Fruit fly (Drosophila melanogaster) whole organism, pupa: ENCODE measurements around the gene alt.

Experiments
- CG12605 ChIP-seq: fragments of 200-800 bp; sonication (Bioruptor generic); IDR thresholded peaks from 2 replicates; pipeline ENCODE4 v1.3.6; 2022; ENCODE audit warnings: missing biosample characterization, missing genetic modification characterization
- CG13204 ChIP-seq: fragments of 200-800 bp; sonication (Bioruptor generic); optimal IDR thresholded peaks from 2 replicates; lab custom pipeline; 2018; ENCODE audit warnings: missing biosample characterization, mild to moderate bottlenecking, missing genetic modification characterization, moderate library complexity
- CG15710 ChIP-seq: fragments of 200-800 bp; sonication (Bioruptor generic); optimal IDR thresholded peaks from 2 replicates; lab custom pipeline; 2018; ENCODE audit warnings: missing biosample characterization, mild to moderate bottlenecking, missing genetic modification characterization, moderate library complexity
- CG32121 ChIP-seq: fragments of 200-800 bp; sonication (Bioruptor generic); IDR thresholded peaks from 2 replicates; pipeline ENCODE4 v1.3.6; 2022; ENCODE audit warnings: missing biosample characterization, missing genetic modification characterization
- CG8301 ChIP-seq: fragments of 200-800 bp; sonication (Bioruptor generic); optimal IDR thresholded peaks from 2 replicates; lab custom pipeline; 2018; ENCODE audit warnings: missing biosample characterization, mild to moderate bottlenecking, missing genetic modification characterization
- CG9948 ChIP-seq: fragments of 200-800 bp; sonication (Bioruptor generic); optimal IDR thresholded peaks from 2 replicates; lab custom pipeline; 2018; ENCODE audit warnings: missing biosample characterization, mild to moderate bottlenecking, missing genetic modification characterization, moderate library complexity
- Pif1A ChIP-seq: fragments of 200-800 bp; sonication (Bioruptor generic); optimal IDR thresholded peaks from 3 replicates; lab custom pipeline; 2016; ENCODE audit warnings: missing biosample characterization, missing genetic modification characterization
- Snoo ChIP-seq: fragments of 200-800 bp; sonication (Bioruptor generic); optimal IDR thresholded peaks from 3 replicates; lab custom pipeline; 2017; ENCODE audit warnings: missing biosample characterization, mild to moderate bottlenecking, missing genetic modification characterization, inconsistent platforms
- gl ChIP-seq: fragments of 200-800 bp; sonication (Bioruptor generic); optimal IDR thresholded peaks from 2 replicates; lab custom pipeline; 2018; ENCODE audit warnings: missing biosample characterization, mild to moderate bottlenecking, missing genetic modification characterization
- rn ChIP-seq: fragments of 200-800 bp; sonication (Bioruptor generic); IDR thresholded peaks from 2 replicates; pipeline ENCODE4 v1.3.6; 2022; ENCODE audit warnings: missing biosample characterization, missing genetic modification characterization

- TF ChIP-seq CG8301 (tag; lab: Kevin White, UChicago) (no peak), gl (no peak), CG13204 (GFP tag; lab: Kevin White, UChicago) (no peak), rn (GFP tag; lab: Robert Waterston, UW) (no peak), Pif1A (GFP tag; lab: Kevin White, UChicago) (no peak), CG12605 (GFP tag; lab: Robert Waterston, UW) (no peak), Snoo (tag; lab: Kevin White, UChicago) (no peak), CG32121 (GFP tag; lab: Robert Waterston, UW) (no peak), CG9948 (tag; lab: Kevin White, UChicago) (no peak), CG15710 (tag; lab: Kevin White, UChicago) (no peak)
Observed at dm6 chr3R:17686875-17687274, 4.6 kb upstream of the alt start, which contains the start of gene CG31249.
